Fruit fly (Drosophila melanogaster): Measurements from ENCODE around the gene PVRAP.

Gene PVRAP

DNA sequence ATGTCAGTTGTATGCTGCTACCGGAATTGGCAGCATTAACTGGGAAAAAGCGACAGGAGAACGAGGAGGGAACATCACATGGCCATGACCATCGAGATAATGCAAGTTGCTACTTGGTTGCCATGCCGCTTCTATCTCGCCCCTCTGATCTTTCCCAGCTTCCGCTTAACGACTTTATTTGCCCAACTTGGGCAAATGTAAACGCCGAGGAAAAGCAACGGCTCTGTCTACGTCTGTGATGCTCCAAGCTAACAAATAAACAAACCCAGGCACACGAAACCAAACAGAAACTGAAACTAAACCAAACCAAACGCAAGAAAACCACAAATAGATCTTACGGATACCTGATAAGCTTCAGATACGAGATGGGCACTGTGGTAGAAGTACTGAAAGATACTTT, 4.8 kb upstream of the PVRAP start (continued):
- TF ChIP-seq CG42726 (GFP tag; IDR thresholded peaks at IDR 0.05; ENCODE audit: partially characterized antibody) (no peak), CG4360 (GFP tag; IDR thresholded peaks at IDR 0.05) (0 out of 2 replicates have a peak, but pooled peaks have one; percentile 41), CG4282 (GFP tag; optimal IDR thresholded peaks at IDR 0.05) (no peak), D19A (tag; optimal IDR thresholded peaks at IDR 0.05) (no peak), nerfin-1 (tag; optimal IDR thresholded peaks at IDR 0.05) (peak; percentile 14), Sry-β (GFP tag; optimal IDR thresholded peaks at IDR 0.05) (no peak), D (optimal IDR thresholded peaks at IDR 0.05) (no peak), D (GFP tag; optimal IDR thresholded peaks at IDR 0.05) (no peak), CG32767 (GFP tag; IDR thresholded peaks at IDR 0.05) (no peak), CG12155 (GFP tag; optimal IDR thresholded peaks at IDR 0.05) (no peak), CG3281 (GFP tag; optimal IDR thresholded peaks at IDR 0.05) (no peak), hth (optimal IDR thresholded peaks at IDR 0.05) (no peak), MTF-1 (GFP tag; optimal IDR thresholded peaks at IDR 0.05; ENCODE audit: borderline replicate concordance) (peak; percentile 1), CG17359 (tag; optimal IDR thresholded peaks at IDR 0.05) (no peak), ash1 (GFP tag; optimal IDR thresholded peaks at IDR 0.05) (no peak), CG6654 (GFP tag; optimal IDR thresholded peaks at IDR 0.05) (no peak), Oli (tag; optimal IDR thresholded peaks at IDR 0.05) (peak; percentile 30), eyg (GFP tag; optimal IDR thresholded peaks at IDR 0.05) (no peak), CG10565 (GFP tag; optimal IDR thresholded peaks at IDR 0.05) (no peak), CG14710 (tag; optimal IDR thresholded peaks at IDR 0.05) (no peak), cg (GFP tag; optimal IDR thresholded peaks at IDR 0.05) (no peak), pita (GFP tag; optimal IDR thresholded peaks at IDR 0.05) (no peak), ind (GFP tag; optimal IDR thresholded peaks at IDR 0.05) (no peak), Dbx (GFP tag; IDR thresholded peaks at IDR 0.05) (no peak), nom (GFP tag; optimal IDR thresholded peaks at IDR 0.05) (no peak), CG2875 (GFP tag; optimal IDR thresholded peaks at IDR 0.05) (peak; percentile 19), Scr (GFP tag; IDR thresholded peaks at IDR 0.05; ENCODE audit: partially characterized antibody) (no peak), CG4820 (GFP tag; optimal IDR thresholded peaks at IDR 0.05) (no peak), en (GFP tag; optimal IDR thresholded peaks at IDR 0.05) (no peak), CoRest (tag; optimal IDR thresholded peaks at IDR 0.05) (no peak), Atf3 (GFP tag; optimal IDR thresholded peaks at IDR 0.05) (no peak), Poxn (GFP tag; IDR thresholded peaks at IDR 0.05) (no peak), sug (tag; optimal IDR thresholded peaks at IDR 0.05) (no peak), Dad (GFP tag; optimal IDR thresholded peaks at IDR 0.05) (no peak), Tbp (GFP tag; optimal IDR thresholded peaks at IDR 0.05) (no peak), CG10543 (GFP tag; optimal IDR thresholded peaks at IDR 0.05) (no peak), chinmo (GFP tag; IDR thresholded peaks at IDR 0.05; ENCODE audit: partially characterized antibody) (no peak), CG14965 (GFP tag; optimal IDR thresholded peaks at IDR 0.05; ENCODE audit: borderline replicate concordance) (no peak), so (GFP tag; IDR thresholded peaks at IDR 0.05) (no peak), CG17361 (GFP tag; IDR thresholded peaks at IDR 0.05) (no peak), CG18262 (tag; optimal IDR thresholded peaks at IDR 0.05) (no peak), CG13624 (GFP tag; optimal IDR thresholded peaks at IDR 0.05) (no peak), CG4424 (GFP tag; optimal IDR thresholded peaks at IDR 0.05) (no peak), Nf-YA (GFP tag; IDR thresholded peaks at IDR 0.05) (no peak), CG1792 (GFP tag; optimal IDR thresholded peaks at IDR 0.05) (no peak), slou (GFP tag; optimal IDR thresholded peaks at IDR 0.05) (no peak), CG4404 (GFP tag; IDR thresholded peaks at IDR 0.05) (no peak), fu2 (GFP tag; optimal IDR thresholded peaks at IDR 0.05) (no peak), CG3407 (GFP tag; optimal IDR thresholded peaks at IDR 0.05) (peak; percentile 38), GATAe (GFP tag; conservative IDR thresholded peaks at IDR 0.05) (no peak), Dek (tag; optimal IDR thresholded peaks at IDR 0.05) (no peak), chn (GFP tag; optimal IDR thresholded peaks at IDR 0.05) (no peak)

All from whole organism, embryonic.